Worm (Caenorhabditis elegans) whole organism, L1 larva: ENCODE measurements around the gene C03B8.3.
A peak's percentile ranks its signal among the peaks of the same experiment; 100 is the strongest.

Source experiments
- C04F5.9 ChIP-seq: sonication (generic microtip); optimal IDR thresholded peaks from 2 replicates; lab custom pipeline; 2016; ENCODE audit warnings: missing genetic modification characterization, missing compliant biosample characterization
- C16A3.4 ChIP-seq: fragments of 150-350 bp; optimal IDR thresholded peaks from 2 replicates; lab custom pipeline; 2014; ENCODE audit warnings: missing biosample characterization, missing genetic modification characterization
- aha-1 ChIP-seq: fragments of 150-350 bp; optimal IDR thresholded peaks from 2 replicates; lab custom pipeline; 2014; ENCODE audit warnings: missing biosample characterization, missing genetic modification characterization
- blmp-1 ChIP-seq: fragments of 150-350 bp; optimal IDR thresholded peaks from 2 replicates; lab custom pipeline; 2014; ENCODE audit warnings: missing biosample characterization, missing genetic modification characterization
- ceh-63 ChIP-seq: fragments of 200-800 bp; sonication (Bioruptor generic); optimal IDR thresholded peaks from 2 replicates; lab custom pipeline; 2018; ENCODE audit warnings: mild to moderate bottlenecking, missing genetic modification characterization, missing compliant biosample characterization
- ceh-8 ChIP-seq: fragments of 200-800 bp; sonication (Bioruptor generic); optimal IDR thresholded peaks from 2 replicates; lab custom pipeline; 2018; ENCODE audit warnings: mild to moderate bottlenecking, missing genetic modification characterization, moderate library complexity, missing compliant biosample characterization
- ceh-82 ChIP-seq, 3 experiments: fragments of 150-350 bp in 1 of 3; sonication (generic microtip) in 2 of 3; optimal IDR thresholded peaks; 2 replicates each; lab custom pipeline; 2014 to 2017; ENCODE audit warnings: missing biosample characterization in 3 of 3, missing genetic modification characterization in 3 of 3
- ceh-90 ChIP-seq: sonication (generic microtip); optimal IDR thresholded peaks from 2 replicates; lab custom pipeline; 2016; ENCODE audit warnings: missing genetic modification characterization, missing compliant biosample characterization
- efl-1 ChIP-seq, 4 experiments: fragments of 150-350 bp; optimal IDR thresholded peaks in 3 of 4; peaks in 1 of 4; 1 replicate in 1 of 4; 2 replicates in 3 of 4; lab custom pipeline; 2014; ENCODE audit warnings: missing biosample characterization in 2 of 4, missing genetic modification characterization in 2 of 4, missing genetic modification reagents in 2 of 4
- egl-13 ChIP-seq: sonication (generic microtip); optimal IDR thresholded peaks from 2 replicates; lab custom pipeline; 2016; ENCODE audit warnings: missing genotype, missing genetic modification reagents, missing genetic modification characterization, missing compliant biosample characterization
- elt-2 ChIP-seq: sonication (generic microtip); optimal IDR thresholded peaks from 2 replicates; lab custom pipeline; 2016; ENCODE audit warnings: missing genetic modification characterization, mild to moderate bottlenecking, inconsistent platforms, missing compliant biosample characterization, missing genetic modification reagents
- elt-3 ChIP-seq, 6 experiments: fragments of 150-350 bp in 1 of 6; sonication (generic microtip); optimal IDR thresholded peaks; 2 replicates each; lab custom pipeline; 2017 to 2018; ENCODE audit warnings: missing biosample characterization in 6 of 6, missing genetic modification characterization in 6 of 6, inconsistent platforms in 1 of 6
- ets-5 ChIP-seq: fragments of 200-800 bp; sonication (Bioruptor generic); IDR thresholded peaks from 2 replicates; pipeline ENCODE4 v1.3.6; 2022; ENCODE audit warnings: missing genetic modification characterization, missing compliant biosample characterization
- fkh-8 ChIP-seq: sonication (generic microtip); optimal IDR thresholded peaks from 2 replicates; lab custom pipeline; 2016; ENCODE audit warnings: mild to moderate bottlenecking, missing genetic modification characterization, missing compliant biosample characterization
- hlh-17 ChIP-seq: fragments of 200-800 bp; sonication (Bioruptor generic); optimal IDR thresholded peaks from 2 replicates; lab custom pipeline; 2018; ENCODE audit warnings: missing genetic modification characterization, mild to moderate bottlenecking, missing compliant biosample characterization, moderate library complexity, borderline replicate concordance
- hpl-2 ChIP-seq: fragments of 150-350 bp; optimal IDR thresholded peaks from 2 replicates; lab custom pipeline; 2014; ENCODE audit warnings: missing biosample characterization, missing genetic modification reagents, missing genetic modification characterization
- lin-13 ChIP-seq: fragments of 150-350 bp; optimal IDR thresholded peaks from 2 replicates; lab custom pipeline; 2014; ENCODE audit warnings: missing biosample characterization, missing genetic modification reagents, missing genetic modification characterization
- lin-14 ChIP-seq: fragments of 200-800 bp; sonication (Bioruptor generic); optimal IDR thresholded peaks from 2 replicates; lab custom pipeline; 2018; ENCODE audit warnings: mild to moderate bottlenecking, missing genetic modification characterization, moderate library complexity, missing compliant biosample characterization
- lin-35 ChIP-seq, 2 experiments: fragments of 150-350 bp; optimal IDR thresholded peaks; 2 replicates each; lab custom pipeline; 2014; ENCODE audit warnings: missing biosample characterization in 2 of 2, missing genetic modification characterization in 2 of 2, missing genetic modification reagents in 2 of 2
- lin-39 ChIP-seq: fragments of 150-350 bp; optimal IDR thresholded peaks from 2 replicates; lab custom pipeline; 2014; ENCODE audit warnings: missing biosample characterization, missing genetic modification reagents, missing genetic modification characterization
- lir-3 ChIP-seq: sonication (generic microtip); optimal IDR thresholded peaks from 2 replicates; lab custom pipeline; 2016; ENCODE audit warnings: mild to moderate bottlenecking, missing genetic modification characterization, moderate library complexity, missing compliant biosample characterization; ENCODE audit not compliant: poor library complexity
- mab-9 ChIP-seq: fragments of 200-800 bp; sonication (Bioruptor generic); IDR thresholded peaks from 2 replicates; pipeline ENCODE4 v1.3.6; 2022; ENCODE audit warnings: missing genetic modification reagents, missing genetic modification characterization, missing compliant biosample characterization
- mep-1 ChIP-seq: fragments of 150-350 bp; optimal IDR thresholded peaks from 2 replicates; lab custom pipeline; 2014; ENCODE audit warnings: missing biosample characterization, missing genetic modification characterization
- nhr-19 ChIP-seq: fragments of 200-800 bp; sonication (Bioruptor generic); conservative IDR thresholded peaks from 2 replicates; pipeline ENCODE4 v1.3.6; 2022; ENCODE audit warnings: missing genetic modification characterization, missing compliant biosample characterization
- nhr-20 ChIP-seq: sonication (generic microtip); optimal IDR thresholded peaks from 2 replicates; lab custom pipeline; 2016; ENCODE audit warnings: mild to moderate bottlenecking, missing genetic modification characterization, missing compliant biosample characterization
- nhr-237 ChIP-seq: fragments of 150-350 bp; optimal IDR thresholded peaks from 2 replicates; lab custom pipeline; 2014; ENCODE audit warnings: missing biosample characterization, missing genetic modification characterization
- nhr-28 ChIP-seq: fragments of 150-350 bp; optimal IDR thresholded peaks from 2 replicates; lab custom pipeline; 2014; ENCODE audit warnings: missing biosample characterization, missing genetic modification characterization
- nhr-71 ChIP-seq: sonication (generic microtip); optimal IDR thresholded peaks from 2 replicates; lab custom pipeline; 2016; ENCODE audit warnings: mild to moderate bottlenecking, missing genetic modification characterization, moderate library complexity, missing compliant biosample characterization
- nhr-76 ChIP-seq: sonication (generic microtip); optimal IDR thresholded peaks from 2 replicates; lab custom pipeline; 2017; ENCODE audit warnings: missing biosample characterization, missing genetic modification characterization
- nhr-84 ChIP-seq: sonication (generic microtip); optimal IDR thresholded peaks from 2 replicates; lab custom pipeline; 2017; ENCODE audit warnings: missing biosample characterization, missing genetic modification characterization
- nhr-85 ChIP-seq: sonication (generic microtip); peaks from one replicate; lab custom pipeline; 2016; ENCODE audit warnings: missing genetic modification characterization, inconsistent platforms, missing compliant biosample characterization
- nhr-90 ChIP-seq: sonication (generic microtip); optimal IDR thresholded peaks from 2 replicates; lab custom pipeline; 2016; ENCODE audit warnings: mild to moderate bottlenecking, missing genetic modification characterization, missing compliant biosample characterization; ENCODE audit not compliant: poor library complexity
- pag-3 ChIP-seq: sonication (generic microtip); optimal IDR thresholded peaks from 2 replicates; lab custom pipeline; 2017; ENCODE audit warnings: missing genetic modification characterization, mild to moderate bottlenecking, missing compliant biosample characterization, antibody characterized with exemption, borderline replicate concordance; ENCODE audit not compliant: insufficient read depth
- pax-3 ChIP-seq: fragments of 200-800 bp; sonication (Bioruptor generic); optimal IDR thresholded peaks from 2 replicates; lab custom pipeline; 2018; ENCODE audit warnings: mild to moderate bottlenecking, missing genetic modification characterization, moderate library complexity, missing compliant biosample characterization
- pqm-1 ChIP-seq: sonication (generic microtip); optimal IDR thresholded peaks from 3 replicates; lab custom pipeline; 2017; ENCODE audit warnings: missing biosample characterization, missing genetic modification characterization
- rnt-1 ChIP-seq: sonication (generic microtip); optimal IDR thresholded peaks from 2 replicates; lab custom pipeline; 2016; ENCODE audit warnings: mild to moderate bottlenecking, missing genetic modification characterization, moderate library complexity, missing compliant biosample characterization
- sptf-1 ChIP-seq: fragments of 150-350 bp; optimal IDR thresholded peaks from 2 replicates; lab custom pipeline; 2014; ENCODE audit warnings: missing biosample characterization, missing genetic modification characterization
- sup-37 ChIP-seq: fragments of 200-800 bp; sonication (Bioruptor generic); optimal IDR thresholded peaks from 2 replicates; lab custom pipeline; 2018; ENCODE audit warnings: mild to moderate bottlenecking, missing genetic modification characterization, missing compliant biosample characterization
- swsn-7 ChIP-seq: sonication (generic microtip); optimal IDR thresholded peaks from 2 replicates; lab custom pipeline; 2016; ENCODE audit warnings: missing genetic modification characterization, missing compliant biosample characterization
- tlp-1 ChIP-seq: fragments of 150-350 bp; optimal IDR thresholded peaks from 2 replicates; lab custom pipeline; 2014; ENCODE audit warnings: missing biosample characterization, missing genetic modification characterization
- unc-130 ChIP-seq: fragments of 150-350 bp; optimal IDR thresholded peaks from 2 replicates; lab custom pipeline; 2017; ENCODE audit warnings: missing biosample characterization, missing genetic modification characterization, inconsistent platforms
- unc-30 ChIP-seq: sonication (generic microtip); optimal IDR thresholded peaks from 2 replicates; lab custom pipeline; 2017; ENCODE audit warnings: missing biosample characterization, missing genetic modification characterization
- vab-15 ChIP-seq: sonication (generic microtip); optimal IDR thresholded peaks from 2 replicates; lab custom pipeline; 2017; ENCODE audit warnings: missing genotype, mild to moderate bottlenecking, missing genetic modification characterization, missing compliant biosample characterization
- zag-1 ChIP-seq: fragments of 150-350 bp; optimal IDR thresholded peaks from 2 replicates; lab custom pipeline; 2014; ENCODE audit warnings: missing biosample characterization, missing genetic modification characterization
- zip-4 ChIP-seq: fragments of 200-800 bp; sonication (Bioruptor generic); optimal IDR thresholded peaks from 2 replicates; lab custom pipeline; 2018; ENCODE audit warnings: mild to moderate bottlenecking, missing genetic modification characterization, moderate library complexity, missing compliant biosample characterization

The C03B8.3 gene

ce11 chrIII:7754348-7754747, 42.2 kb downstream of the C03B8.3 start, which contains the start of gene cdh-3:
Gene cdh-3, minus strand, starts transcription at chrIII:7754448.
- no peak for TF ChIP-seq hlh-17 (GFP tag; lab: Kevin White, UChicago)
- TF ChIP-seq pqm-1 (tag; lab: Kevin White, UChicago) = no peak
- TF ChIP-seq lin-13 (GFP tag; lab: Kevin White, UChicago) = no peak
- TF ChIP-seq aha-1 = no peak
- TF ChIP-seq vab-15 (tag; lab: Kevin White, UChicago) = no peak
- no peak for TF ChIP-seq zip-4
- no peak for TF ChIP-seq unc-130 (tag; lab: Kevin White, UChicago)
- TF ChIP-seq elt-3 (tag; optimal IDR thresholded peaks at IDR 0.05; lab: Kevin White, UChicago) = no peak
- no peak for TF ChIP-seq ceh-8
- no peak for TF ChIP-seq nhr-19

DNA sequence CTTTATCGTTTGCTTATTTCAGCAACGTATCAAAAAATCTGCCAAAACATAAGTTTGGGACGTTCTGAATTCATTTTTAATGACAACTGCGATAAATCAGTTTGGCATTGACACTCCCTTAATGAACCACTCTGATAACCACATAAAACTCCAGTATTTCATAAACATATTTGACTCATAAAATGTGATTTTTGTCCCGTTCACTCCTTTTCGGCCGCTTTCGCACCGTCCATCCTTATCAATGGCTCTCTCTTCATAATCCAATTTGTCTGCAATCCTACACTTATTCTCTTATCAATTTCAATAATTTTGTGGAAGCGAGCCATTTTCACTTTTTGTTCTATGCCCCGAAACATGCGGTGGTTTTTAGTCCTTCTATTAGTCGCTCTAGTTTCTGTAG, 46.5 kb downstream of the C03B8.3 start, which contains the start of gene pcp-1:
TSS of gene pcp-1 (plus strand) at position 342 of the 400 bp plus-strand sequence.
- TF ChIP-seq nhr-90 (tag; lab: Kevin White, UChicago) (no peak), nhr-85 (tag; lab: Kevin White, UChicago) (no peak), fkh-8 (tag; lab: Kevin White, UChicago) (no peak), efl-1 (optimal IDR thresholded peaks at IDR 0.05; lab: Kevin White, UChicago) (no peak), efl-1 (GFP tag; optimal IDR thresholded peaks at IDR 0.05 in 1 of 2; lab: Kevin White, UChicago) (no peak), elt-2 (tag; lab: Kevin White, UChicago) (peak; percentile 97), hpl-2 (no peak), sup-37 (GFP tag; lab: Kevin White, UChicago) (no peak), mab-9 (no peak), aha-1 (no peak), sptf-1 (no peak), nhr-71 (tag; lab: Kevin White, UChicago) (no peak), rnt-1 (tag; lab: Kevin White, UChicago) (no peak), C04F5.9 (tag; lab: Kevin White, UChicago) (no peak), ceh-63 (GFP tag; lab: Kevin White, UChicago) (no peak), lin-35 (GFP tag; optimal IDR thresholded peaks at IDR 0.05; lab: Kevin White, UChicago) (peak in 1 of 2 experiments; percentile 42), nhr-28 (tag; lab: Kevin White, UChicago) (no peak), ceh-82 (tag; optimal IDR thresholded peaks at IDR 0.05; lab: Kevin White, UChicago) (no peak), nhr-20 (tag; lab: Kevin White, UChicago) (peak; percentile 9), pax-3 (tag; lab: Kevin White, UChicago) (no peak), lin-14 (GFP tag; lab: Kevin White, UChicago) (peak; percentile 42), nhr-237 (tag; lab: Kevin White, UChicago) (no peak)

DNA sequence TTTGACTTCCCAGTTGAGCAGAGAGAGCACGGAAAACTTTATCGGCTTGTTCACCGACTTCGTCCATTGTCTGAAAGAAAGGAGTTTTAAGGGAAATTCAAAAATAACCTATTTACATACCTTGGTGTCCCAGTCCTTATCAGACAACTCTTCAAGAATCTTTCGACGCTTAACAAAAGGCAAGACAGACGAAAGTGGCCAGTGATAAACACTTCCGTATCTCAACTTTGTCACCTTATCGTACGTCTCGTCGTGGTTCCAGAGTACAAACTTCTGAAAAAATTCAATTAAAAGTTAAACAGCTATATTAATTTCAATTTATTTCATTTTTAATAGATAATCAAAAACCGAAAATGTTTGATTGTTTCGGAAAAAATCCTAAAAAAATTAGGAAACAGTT, 50.1 kb downstream of the C03B8.3 start:
- TF ChIP-seq elt-2 (tag; lab: Kevin White, UChicago) (peak; percentile 87), nhr-84 (no peak)

DNA sequence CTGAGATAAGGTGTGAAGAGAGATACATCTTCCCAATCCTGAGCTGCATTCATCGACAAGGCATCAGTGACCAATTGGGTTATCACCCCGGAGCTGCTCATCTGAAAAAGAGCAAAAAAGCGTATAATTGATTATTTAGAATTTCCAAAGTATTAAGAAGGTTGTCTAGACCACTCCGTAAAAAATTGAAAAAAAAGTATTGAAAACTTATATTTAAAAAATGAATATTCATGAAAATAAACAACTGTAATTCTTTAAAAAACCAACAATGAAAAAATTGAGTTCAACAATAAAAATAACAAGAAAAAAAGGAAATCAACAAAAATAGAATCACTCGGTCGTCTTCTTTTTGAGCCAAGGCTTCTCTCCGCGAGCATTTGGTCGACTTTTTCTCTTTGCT, 51.4 kb downstream of the C03B8.3 start, which contains the start of gene mtx-2:
TSS of gene mtx-2 (minus strand) at position 101 of the 400 bp plus-strand sequence.
- no peak for TF ChIP-seq mep-1 (tag; lab: Kevin White, UChicago)
- no peak for TF ChIP-seq C16A3.4 (tag; lab: Kevin White, UChicago)
- no peak for TF ChIP-seq unc-30 (tag; lab: Kevin White, UChicago)
- TF ChIP-seq swsn-7 (tag; lab: Kevin White, UChicago) = no peak
- no peak for TF ChIP-seq ets-5 (GFP tag; lab: Robert Waterston, UW)
- TF ChIP-seq zag-1 = no peak
- no peak for TF ChIP-seq nhr-85 (tag; lab: Kevin White, UChicago)
- TF ChIP-seq ceh-90 (tag; lab: Kevin White, UChicago) = no peak
- no peak for TF ChIP-seq egl-13
- TF ChIP-seq blmp-1 (tag; lab: Kevin White, UChicago) = no peak
- TF ChIP-seq ceh-63 (GFP tag; lab: Kevin White, UChicago) = no peak
- TF ChIP-seq lir-3 (tag; lab: Kevin White, UChicago) = no peak
- no peak for TF ChIP-seq pag-3 (tag; lab: Kevin White, UChicago)
- TF ChIP-seq aha-1 = no peak
- TF ChIP-seq lin-39 (tag; lab: Kevin White, UChicago) = no peak
- TF ChIP-seq nhr-76 (tag; lab: Kevin White, UChicago) = no peak
- TF ChIP-seq tlp-1 (tag; lab: Kevin White, UChicago) = no peak
